Fruit fly (Drosophila melanogaster): ENCODE data around the gene Pgcl.

DNA sequence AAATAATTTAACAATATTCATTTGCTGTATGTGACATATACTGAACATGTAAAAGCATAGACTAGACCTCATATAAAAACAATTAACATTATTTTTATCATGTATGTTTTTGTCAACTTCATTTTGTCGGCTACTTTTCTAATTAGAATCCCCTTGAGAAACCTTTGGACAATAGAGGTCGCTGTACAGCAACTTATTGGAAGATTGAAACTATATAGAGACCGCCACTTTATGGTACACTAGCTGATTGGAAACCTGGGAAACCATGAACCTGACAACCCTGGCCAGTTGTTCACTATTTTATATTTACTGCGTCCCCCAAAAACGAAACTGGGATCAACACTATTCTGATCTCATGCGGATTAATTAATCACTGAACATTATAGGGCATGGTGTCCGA lies 29.8 kb downstream of the Pgcl start:
- TF ChIP-seq CG5204 (GFP tag; optimal IDR thresholded peaks at IDR 0.05) (no peak), CG14711 (tag; optimal IDR thresholded peaks at IDR 0.05) (no peak), CG7101 (tag; optimal IDR thresholded peaks at IDR 0.05) (no peak), kay (GFP tag; ENCODE audit: borderline replicate concordance) (no peak), cic (GFP tag; optimal IDR thresholded peaks at IDR 0.05) (no peak), CG12768 (GFP tag; optimal IDR thresholded peaks at IDR 0.05) (no peak), CG33017 (tag; optimal IDR thresholded peaks at IDR 0.05) (no peak), Hr96 (GFP tag; optimal IDR thresholded peaks at IDR 0.05) (no peak), Crg-1 (GFP tag; optimal IDR thresholded peaks at IDR 0.05) (no peak), CG7045 (GFP tag; optimal IDR thresholded peaks at IDR 0.05) (no peak), Clk (GFP tag; optimal IDR thresholded peaks at IDR 0.05) (no peak), cnc (optimal IDR thresholded peaks at IDR 0.05) (no peak), CG1620 (GFP tag; optimal IDR thresholded peaks at IDR 0.05) (no peak)

Measured in whole organism, adult.